Worm (Caenorhabditis elegans): ENCODE measurements around the gene taf-11.1.

ce11 chrX:4285669-4286174 is 30.8 kb downstream of the taf-11.1 start, which contains the start of gene cka-2:
- TF ChIP-seq nhr-12 (tag; optimal IDR thresholded peaks at IDR 0.05) (no peak), ztf-4 (tag; optimal IDR thresholded peaks at IDR 0.05) (no peak), elt-2 (tag; optimal IDR thresholded peaks at IDR 0.05) (no peak)

Measured in whole organism, L1 larva.